Fruit fly (Drosophila melanogaster) whole organism: ENCODE data around the gene SPR.

Source experiments
- CG8478 ChIP-seq: fragments of >200 bp; optimal IDR thresholded peaks from 2 replicates; lab custom pipeline; 2018; ENCODE audit warnings: inconsistent platforms
- Dll ChIP-seq: fragments of >200 bp; optimal IDR thresholded peaks from 2 replicates; lab custom pipeline; 2017
- EcR ChIP-seq, 2 experiments: fragments of >200 bp; optimal IDR thresholded peaks; 2 replicates each; lab custom pipeline; 2017; ENCODE audit warnings: missing biosample characterization in 2 of 2, missing genetic modification characterization in 2 of 2, missing genetic modification reagents in 2 of 2
- pan ChIP-seq: fragments of >200 bp; optimal IDR thresholded peaks from 2 replicates; lab custom pipeline; 2017
- psq ChIP-seq: fragments of >200 bp; optimal IDR thresholded peaks from 2 replicates; lab custom pipeline; 2017
- usp ChIP-seq: fragments of >200 bp; optimal IDR thresholded peaks from 2 replicates; lab custom pipeline; 2017; ENCODE audit warnings: missing biosample characterization, missing genetic modification characterization, mixed read lengths

Gene SPR

DNA sequence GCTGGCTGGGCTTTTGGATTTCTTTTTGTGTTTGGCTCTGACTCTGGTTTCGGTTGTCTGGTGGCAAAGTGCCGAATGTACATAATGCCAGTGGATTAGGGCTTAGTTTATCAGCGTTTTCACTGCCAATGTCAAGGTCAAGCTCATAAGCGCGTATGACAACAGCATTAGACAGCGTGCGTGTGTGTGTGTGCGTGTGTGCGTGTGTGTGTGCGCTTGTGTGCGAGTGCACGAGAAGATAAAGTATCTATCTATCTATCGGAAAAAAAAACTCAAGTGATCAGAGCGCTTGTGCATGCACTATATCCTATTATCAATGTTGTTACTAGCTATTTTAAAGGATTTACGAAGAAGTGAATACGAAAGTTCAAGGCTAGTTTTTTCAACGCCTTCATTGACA lies 64.7 kb downstream of the SPR start:
- TF ChIP-seq usp (GFP tag; lab: Kevin White, UChicago) (no peak), EcR (GFP tag; optimal IDR thresholded peaks at IDR 0.05; lab: Kevin White, UChicago) (no peak), CG8478 (lab: Kevin White, UChicago) (no peak), psq (lab: Kevin White, UChicago) (no peak), Dll (no peak), pan (lab: Kevin White, UChicago) (no peak)

DNA sequence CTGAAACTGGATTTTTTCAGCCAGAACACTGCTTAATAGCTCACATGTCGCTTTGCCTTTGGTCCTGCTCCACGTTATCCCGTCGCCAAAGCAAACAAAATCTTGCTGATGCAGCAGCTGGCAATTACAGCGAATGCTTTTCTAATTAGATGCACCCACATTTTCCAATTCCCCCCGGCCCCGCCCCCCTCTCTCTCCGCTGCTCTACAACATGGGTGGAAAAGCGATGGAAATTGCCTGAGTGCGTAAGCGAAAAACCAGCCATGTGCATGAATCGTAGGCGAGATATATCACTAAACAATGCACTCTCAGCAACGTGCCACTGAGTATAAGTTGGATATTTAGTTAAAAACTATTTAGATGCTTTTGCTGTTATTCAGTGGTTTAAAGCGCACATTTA lies 68.7 kb downstream of the SPR start:
- TF ChIP-seq pan (lab: Kevin White, UChicago) (no peak), CG8478 (lab: Kevin White, UChicago) (no peak), Dll (no peak), psq (lab: Kevin White, UChicago) (no peak), EcR (GFP tag; optimal IDR thresholded peaks at IDR 0.05; lab: Kevin White, UChicago) (no peak), usp (GFP tag; lab: Kevin White, UChicago) (no peak)

DNA sequence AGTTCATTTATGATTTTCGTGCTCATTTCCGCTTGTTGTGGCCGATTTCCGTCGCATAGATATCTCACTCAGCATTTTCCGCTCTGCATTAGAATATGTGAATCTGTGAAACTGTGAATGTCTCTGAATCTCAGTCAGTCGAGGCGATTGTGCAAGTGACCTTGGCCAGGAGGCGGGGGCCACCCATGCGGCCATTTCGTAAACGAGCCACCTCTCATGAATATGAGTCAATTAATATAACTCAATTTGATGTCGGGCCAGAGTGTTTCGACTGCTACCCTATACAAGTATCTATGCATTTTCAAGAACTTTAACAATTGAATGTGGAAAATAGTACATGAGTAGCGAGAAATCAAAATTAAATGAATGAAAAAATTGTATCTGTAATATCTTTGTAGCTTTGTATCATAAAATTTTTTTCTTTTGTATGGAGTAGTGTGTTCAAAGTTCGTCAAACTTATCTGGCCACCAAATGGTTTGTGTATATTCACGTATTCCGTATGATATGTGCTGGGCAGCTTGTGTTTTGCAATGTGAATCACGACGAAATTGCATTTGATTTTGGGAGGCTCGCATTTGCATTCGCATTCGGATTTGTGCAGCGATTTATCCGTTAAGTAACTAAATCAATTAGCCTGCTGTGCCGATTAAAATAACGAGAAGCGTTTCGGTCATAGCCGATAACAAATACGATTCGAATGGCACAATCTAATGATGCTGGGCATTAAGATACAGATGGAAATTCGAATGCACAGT lies 69.6 kb downstream of the SPR start, which contains the start of gene CG12730:
TSS of gene CG12730 (plus strand) at position 706 of the 756 bp plus-strand sequence.
- TF ChIP-seq Dll (no peak), CG8478 (lab: Kevin White, UChicago) (no peak), psq (lab: Kevin White, UChicago) (no peak), pan (lab: Kevin White, UChicago) (no peak), usp (GFP tag; lab: Kevin White, UChicago) (no peak), EcR (GFP tag; optimal IDR thresholded peaks at IDR 0.05; lab: Kevin White, UChicago) (no peak)

DNA sequence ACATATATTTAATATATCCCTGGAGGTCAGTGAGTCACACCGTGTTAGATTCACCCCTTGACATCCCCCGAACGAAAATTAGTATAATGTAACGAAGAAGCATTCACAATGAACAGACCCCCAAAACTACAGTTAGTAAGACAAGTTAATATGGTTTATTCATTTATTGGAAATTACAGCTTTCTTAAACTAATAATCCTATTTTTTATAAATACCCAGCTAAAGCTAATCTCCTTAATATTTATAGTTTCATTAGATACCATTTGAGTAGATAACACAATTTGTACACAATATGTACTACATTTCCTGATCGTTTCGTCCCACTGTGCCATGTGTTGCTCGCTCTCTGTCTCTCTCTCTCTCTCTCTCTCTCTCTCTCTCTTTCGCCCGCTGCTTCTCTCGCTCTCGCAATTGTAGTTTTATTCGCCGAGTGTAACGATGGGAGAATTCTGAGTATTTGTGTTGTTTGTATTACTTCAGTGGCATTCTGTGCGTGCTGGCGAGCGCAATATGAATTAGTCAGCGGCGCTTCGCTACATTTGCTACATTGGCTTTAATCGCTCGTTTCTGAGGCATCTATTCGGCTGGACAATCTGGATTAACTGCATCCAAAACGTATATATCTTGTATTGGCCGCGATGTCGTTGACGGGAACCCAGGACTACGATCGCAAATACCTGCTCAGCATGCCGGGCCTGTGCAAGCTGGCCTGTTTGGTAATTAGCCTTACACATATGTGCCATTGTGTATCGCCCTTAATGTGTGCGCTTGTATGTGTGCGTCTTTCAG lies 70.5 kb downstream of the SPR start:
- TF ChIP-seq Dll (no peak), CG8478 (lab: Kevin White, UChicago) (no peak), pan (lab: Kevin White, UChicago) (no peak), EcR (GFP tag; optimal IDR thresholded peaks at IDR 0.05; lab: Kevin White, UChicago) (no peak), psq (lab: Kevin White, UChicago) (no peak), usp (GFP tag; lab: Kevin White, UChicago) (no peak)

DNA sequence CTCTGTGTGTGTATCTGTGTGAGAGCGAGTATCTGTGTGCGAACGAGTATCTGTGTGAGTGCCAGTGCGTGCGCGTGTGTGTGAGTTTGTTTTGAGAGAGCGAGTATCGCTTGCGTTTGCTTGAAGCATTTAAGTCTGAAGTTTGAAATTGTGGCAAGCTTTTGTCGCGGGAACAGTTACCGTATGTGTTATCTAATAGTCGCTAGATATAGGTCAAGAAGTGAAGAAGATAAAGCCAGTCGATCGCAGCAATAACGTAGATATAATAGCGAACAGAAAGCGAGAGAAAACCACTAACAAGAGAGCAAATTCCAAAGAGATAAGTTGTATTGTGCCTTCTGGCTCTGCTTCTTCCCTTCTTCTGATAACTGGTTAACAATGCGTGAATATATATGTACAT lies 71.7 kb downstream of the SPR start:
- no peak for TF ChIP-seq usp (GFP tag; lab: Kevin White, UChicago)
- no peak for TF ChIP-seq pan (lab: Kevin White, UChicago)
- TF ChIP-seq CG8478 (lab: Kevin White, UChicago) = no peak
- no peak for TF ChIP-seq Dll
- TF ChIP-seq EcR (GFP tag; optimal IDR thresholded peaks at IDR 0.05; lab: Kevin White, UChicago) = no peak
- no peak for TF ChIP-seq psq (lab: Kevin White, UChicago)

DNA sequence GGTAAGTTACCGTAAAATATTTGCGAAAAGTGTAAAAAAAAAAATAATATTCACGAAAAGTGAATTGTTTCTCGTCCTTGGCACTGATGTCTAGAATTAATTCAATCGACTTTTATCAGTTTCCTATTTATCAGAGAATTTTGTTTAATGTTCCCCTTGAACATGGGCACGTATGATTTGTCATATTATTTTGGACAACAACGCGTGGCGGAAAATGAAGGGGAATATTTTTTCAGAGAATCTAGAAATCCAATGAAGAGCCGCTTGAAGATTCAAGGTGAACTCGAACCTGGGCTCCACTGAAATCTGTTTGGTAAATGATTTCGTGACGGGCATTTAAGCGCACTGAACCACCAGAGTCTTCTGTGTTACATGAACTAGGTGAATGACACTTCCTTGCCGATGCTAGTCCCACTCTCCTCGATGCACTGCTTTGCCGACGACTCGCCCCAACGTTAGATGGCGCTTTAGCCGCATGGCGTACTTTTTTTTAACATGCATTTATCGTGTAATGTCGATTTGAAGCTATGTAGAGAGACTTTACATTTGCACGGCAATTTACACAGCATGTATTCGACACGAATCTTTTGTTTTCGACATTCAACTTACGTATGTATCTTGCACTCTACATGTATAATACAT lies 77.9 kb downstream of the SPR start:
- TF ChIP-seq usp (GFP tag; lab: Kevin White, UChicago) (no peak), CG8478 (lab: Kevin White, UChicago) (no peak), EcR (GFP tag; optimal IDR thresholded peaks at IDR 0.05; lab: Kevin White, UChicago) (no peak), psq (lab: Kevin White, UChicago) (no peak), Dll (no peak), pan (lab: Kevin White, UChicago) (no peak)
